Fruit fly (Drosophila melanogaster) whole organism, pupa: ENCODE results near the gene Rph.

Experiments used
- CG10348 ChIP-seq: fragments of 200-800 bp; sonication (Bioruptor generic); IDR thresholded peaks from 2 replicates; pipeline ENCODE4 v1.3.6; 2022; ENCODE audit warnings: missing biosample characterization, missing genetic modification characterization
- CG12605 ChIP-seq: fragments of 200-800 bp; sonication (Bioruptor generic); IDR thresholded peaks from 2 replicates; pipeline ENCODE4 v1.3.6; 2022; ENCODE audit warnings: missing biosample characterization, missing genetic modification characterization
- CG13204 ChIP-seq: fragments of 200-800 bp; sonication (Bioruptor generic); optimal IDR thresholded peaks from 2 replicates; lab custom pipeline; 2018; ENCODE audit warnings: missing biosample characterization, mild to moderate bottlenecking, missing genetic modification characterization, moderate library complexity
- CG14655 ChIP-seq: fragments of 200-800 bp; sonication (Bioruptor generic); optimal IDR thresholded peaks from 3 replicates; lab custom pipeline; 2017; ENCODE audit warnings: mild to moderate bottlenecking, missing biosample characterization, missing genetic modification reagents, missing genetic modification characterization
- CG15710 ChIP-seq: fragments of 200-800 bp; sonication (Bioruptor generic); optimal IDR thresholded peaks from 2 replicates; lab custom pipeline; 2018; ENCODE audit warnings: missing biosample characterization, mild to moderate bottlenecking, missing genetic modification characterization, moderate library complexity
- CG17806 ChIP-seq: fragments of 200-800 bp; sonication (Bioruptor generic); optimal IDR thresholded peaks from 2 replicates; lab custom pipeline; 2018; ENCODE audit warnings: missing biosample characterization, mild to moderate bottlenecking, missing genetic modification characterization, moderate library complexity
- CG32121 ChIP-seq: fragments of 200-800 bp; sonication (Bioruptor generic); IDR thresholded peaks from 2 replicates; pipeline ENCODE4 v1.3.6; 2022; ENCODE audit warnings: missing biosample characterization, missing genetic modification characterization
- CG34367 ChIP-seq: fragments of 200-800 bp; sonication (Bioruptor generic); optimal IDR thresholded peaks from 2 replicates; lab custom pipeline; 2018; ENCODE audit warnings: missing biosample characterization, mild to moderate bottlenecking, missing genetic modification characterization
- CG4496 ChIP-seq: fragments of 200-800 bp; sonication (Bioruptor generic); IDR thresholded peaks from 3 replicates; pipeline ENCODE4 v1.3.6; 2022; ENCODE audit warnings: missing biosample characterization, missing genetic modification characterization
- CG8159 ChIP-seq: fragments of 200-800 bp; sonication (Bioruptor generic); optimal IDR thresholded peaks from 3 replicates; lab custom pipeline; 2018; ENCODE audit warnings: missing biosample characterization, mild to moderate bottlenecking, missing genetic modification characterization, moderate library complexity
- CG8301 ChIP-seq: fragments of 200-800 bp; sonication (Bioruptor generic); optimal IDR thresholded peaks from 2 replicates; lab custom pipeline; 2018; ENCODE audit warnings: missing biosample characterization, mild to moderate bottlenecking, missing genetic modification characterization
- CG9948 ChIP-seq: fragments of 200-800 bp; sonication (Bioruptor generic); optimal IDR thresholded peaks from 2 replicates; lab custom pipeline; 2018; ENCODE audit warnings: missing biosample characterization, mild to moderate bottlenecking, missing genetic modification characterization, moderate library complexity
- D1 ChIP-seq: fragments of 200-800 bp; sonication (Bioruptor generic); optimal IDR thresholded peaks from 2 replicates; lab custom pipeline; 2018; ENCODE audit warnings: missing biosample characterization, mild to moderate bottlenecking, missing genetic modification characterization, moderate library complexity
- EcR ChIP-seq: fragments of 200-800 bp; sonication (Bioruptor generic); optimal IDR thresholded peaks from 3 replicates; lab custom pipeline; 2019; ENCODE audit warnings: missing biosample characterization, missing genetic modification characterization, mild to moderate bottlenecking, moderate library complexity, missing genetic modification reagents
- Ets98B ChIP-seq: fragments of 200-800 bp; sonication (Bioruptor generic); IDR thresholded peaks from 2 replicates; pipeline ENCODE4 v1.3.6; 2022; ENCODE audit warnings: missing biosample characterization, missing genetic modification characterization
- Pif1A ChIP-seq: fragments of 200-800 bp; sonication (Bioruptor generic); optimal IDR thresholded peaks from 3 replicates; lab custom pipeline; 2016; ENCODE audit warnings: missing biosample characterization, missing genetic modification characterization
- Pif1B ChIP-seq: fragments of 200-800 bp; sonication (Bioruptor generic); optimal IDR thresholded peaks from 3 replicates; lab custom pipeline; 2016; ENCODE audit warnings: missing biosample characterization, missing genetic modification characterization
- Snoo ChIP-seq: fragments of 200-800 bp; sonication (Bioruptor generic); optimal IDR thresholded peaks from 3 replicates; lab custom pipeline; 2017; ENCODE audit warnings: missing biosample characterization, mild to moderate bottlenecking, missing genetic modification characterization, inconsistent platforms
- fd96Ca ChIP-seq: fragments of 200-800 bp; sonication (Bioruptor generic); IDR thresholded peaks from 3 replicates; pipeline ENCODE4 v1.3.6; 2022; ENCODE audit warnings: missing biosample characterization, missing genetic modification characterization
- gl ChIP-seq: fragments of 200-800 bp; sonication (Bioruptor generic); optimal IDR thresholded peaks from 2 replicates; lab custom pipeline; 2018; ENCODE audit warnings: missing biosample characterization, mild to moderate bottlenecking, missing genetic modification characterization
- rn ChIP-seq: fragments of 200-800 bp; sonication (Bioruptor generic); IDR thresholded peaks from 2 replicates; pipeline ENCODE4 v1.3.6; 2022; ENCODE audit warnings: missing biosample characterization, missing genetic modification characterization

Gene Rph

DNA sequence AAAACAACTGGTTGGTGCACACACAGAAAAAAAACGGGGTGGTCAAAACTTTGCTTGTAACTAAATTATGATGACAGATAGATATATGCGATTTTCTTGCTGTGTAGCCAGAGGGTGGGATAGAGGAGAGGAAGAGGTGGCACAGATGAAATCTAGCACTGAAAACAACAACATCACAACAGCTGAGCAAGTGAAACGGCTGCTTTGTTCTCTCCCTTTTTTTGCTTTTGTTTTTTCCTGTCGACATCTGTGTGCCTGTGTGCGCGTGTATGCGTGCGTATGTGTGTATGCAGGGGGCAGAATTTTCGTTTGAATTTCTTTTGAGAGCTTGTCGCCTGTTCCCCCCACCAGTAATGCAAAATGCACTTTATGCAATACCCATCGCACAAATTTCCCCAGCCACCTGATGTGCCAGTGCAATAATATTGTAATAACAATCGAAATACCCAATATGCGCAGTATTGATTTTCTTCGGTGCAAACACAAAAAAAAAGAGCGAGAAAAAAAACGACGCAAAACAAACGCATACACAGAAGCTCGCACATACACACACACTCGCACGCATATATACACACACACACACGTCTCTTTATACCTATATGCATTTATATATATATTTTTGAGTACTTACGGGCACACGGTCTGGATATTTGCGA lies 10.0 kb upstream of the Rph start:
- TF ChIP-seq CG8159 (tag; lab: Kevin White, UChicago) (peak; percentile 67), Ets98B (GFP tag; lab: Robert Waterston, UW) (peak; percentile 82), CG14655 (GFP tag; lab: Kevin White, UChicago) (peak; percentile 81), fd96Ca (peak; percentile 72; the same call in 1 of the 3 replicates), CG8301 (peak; percentile 70), CG15710 (tag; lab: Kevin White, UChicago) (peak; percentile 66), Pif1B (GFP tag; lab: Kevin White, UChicago) (peak; percentile 63), CG13204 (GFP tag; lab: Kevin White, UChicago) (peak; percentile 74), Pif1A (peak; percentile 73), CG9948 (peak; percentile 38), EcR (GFP tag; lab: Kevin White, UChicago) (peak; percentile 14), D1 (peak; percentile 44), CG17806 (tag; lab: Kevin White, UChicago) (peak; percentile 44), CG10348 (GFP tag; lab: Robert Waterston, UW) (peak; percentile 38; the same call in 1 of the 2 replicates), CG32121 (GFP tag; lab: Robert Waterston, UW) (peak; percentile 82), CG34367 (tag; lab: Kevin White, UChicago) (peak; percentile 56), CG4496 (GFP tag; lab: Robert Waterston, UW) (peak; percentile 72), rn (GFP tag; lab: Robert Waterston, UW) (peak; percentile 64), Snoo (tag; lab: Kevin White, UChicago) (peak; percentile 9), CG12605 (GFP tag; lab: Robert Waterston, UW) (peak; percentile 7), gl (tag; lab: Kevin White, UChicago) (peak; percentile 88)

DNA sequence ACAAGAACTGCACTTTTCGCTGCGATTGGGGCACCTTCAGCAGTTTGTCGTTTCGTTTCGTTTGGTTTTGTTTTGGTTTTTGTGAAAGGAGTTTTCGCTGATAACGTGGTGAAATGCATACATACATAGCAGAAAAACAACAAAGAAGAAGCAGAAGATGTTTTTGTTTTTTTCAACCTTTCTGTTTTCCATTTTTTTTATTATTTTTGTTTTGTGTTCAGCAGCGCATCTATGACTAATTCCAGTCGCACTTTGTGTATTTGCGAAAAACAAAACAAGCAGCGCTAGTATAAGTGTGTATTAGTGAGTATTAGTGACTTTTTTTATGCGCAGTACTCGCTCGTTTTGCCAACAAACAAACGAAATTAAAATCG lies 9.5 kb upstream of the Rph start:
- peak; percentile 69 for TF ChIP-seq CG12605 (GFP tag; lab: Robert Waterston, UW)
- no peak for TF ChIP-seq CG34367 (tag; lab: Kevin White, UChicago)

- TF ChIP-seq CG4496 (GFP tag; lab: Robert Waterston, UW) (peak; percentile 13; the same call in 1 of the 3 replicates), CG8159 (tag; lab: Kevin White, UChicago) (no peak)
These were observed 6.7 kb upstream of the Rph start, which contains the start of gene Tango5 for dm6 chrX:10764206-10764605. Gene Tango5, minus strand, starts transcription at chrX:10764413.

DNA sequence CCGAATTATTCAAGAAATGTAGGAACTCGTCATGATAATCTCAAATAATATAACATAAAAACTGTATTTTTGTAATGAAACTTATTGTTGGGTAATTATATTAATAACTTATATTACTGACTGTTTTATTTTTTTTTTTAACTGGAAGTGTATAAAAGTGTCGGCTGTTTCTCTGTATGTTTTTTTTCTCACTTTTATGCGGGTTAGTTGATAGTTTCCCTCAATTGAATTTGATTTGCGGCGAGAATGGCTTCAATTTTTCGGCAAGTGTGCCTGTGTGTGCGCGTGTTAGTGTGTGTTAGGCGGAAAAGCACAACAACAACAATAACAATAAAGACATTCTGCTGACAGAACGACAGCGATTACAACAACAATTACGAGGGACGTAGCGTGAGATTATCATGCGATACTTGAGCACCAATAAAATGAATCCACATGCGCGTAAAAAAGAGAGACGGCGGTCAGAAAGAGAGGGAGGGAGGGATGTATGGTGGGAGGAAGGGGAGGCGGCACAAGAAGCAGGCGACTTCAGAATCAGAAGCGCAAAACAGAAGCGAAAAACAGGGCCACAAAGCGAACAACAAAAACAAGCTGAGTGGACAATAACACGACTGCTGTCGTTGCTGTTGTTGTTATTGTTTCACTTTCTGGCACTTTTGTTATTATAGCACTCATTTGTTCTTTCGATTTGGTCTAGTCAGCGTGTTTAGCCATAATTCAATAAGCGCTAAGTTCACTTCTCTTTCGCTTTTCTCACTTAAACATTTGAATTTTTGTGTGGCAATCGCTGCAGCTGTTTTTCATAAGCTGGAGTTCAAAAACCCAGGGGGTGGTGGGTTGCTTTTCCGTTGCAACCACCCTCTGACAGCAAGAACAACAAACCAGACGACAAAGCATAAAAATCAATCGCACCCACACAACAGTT lies 5.8 kb upstream of the Rph start:
- no peak for TF ChIP-seq CG4496 (GFP tag; lab: Robert Waterston, UW)
- no peak for TF ChIP-seq CG14655 (GFP tag; lab: Kevin White, UChicago)
- TF ChIP-seq CG8159 (tag; lab: Kevin White, UChicago) = no peak
- TF ChIP-seq CG8301 = no peak
- no peak for TF ChIP-seq D1
- no peak for TF ChIP-seq Pif1A
- TF ChIP-seq CG17806 (tag; lab: Kevin White, UChicago) = no peak
- peak; percentile 9 for TF ChIP-seq gl (tag; lab: Kevin White, UChicago)
- no peak for TF ChIP-seq rn (GFP tag; lab: Robert Waterston, UW)
- peak; percentile 51 for TF ChIP-seq CG32121 (GFP tag; lab: Robert Waterston, UW)
- TF ChIP-seq Snoo (tag; lab: Kevin White, UChicago) = no peak
- no peak for TF ChIP-seq CG15710 (tag; lab: Kevin White, UChicago)
- no peak for TF ChIP-seq CG34367 (tag; lab: Kevin White, UChicago)
- TF ChIP-seq fd96Ca = peak; percentile 33; the same call in 1 of the 3 replicates
- TF ChIP-seq CG12605 (GFP tag; lab: Robert Waterston, UW) = no peak
- peak; percentile 65 for TF ChIP-seq EcR (GFP tag; lab: Kevin White, UChicago)
- no peak for TF ChIP-seq CG10348 (GFP tag; lab: Robert Waterston, UW)
- no peak for TF ChIP-seq CG9948
- TF ChIP-seq CG13204 (GFP tag; lab: Kevin White, UChicago) = peak; percentile 71
- TF ChIP-seq Ets98B (GFP tag; lab: Robert Waterston, UW) = peak; percentile 41; the same call in 1 of the 2 replicates
- TF ChIP-seq Pif1B (GFP tag; lab: Kevin White, UChicago) = no peak

DNA sequence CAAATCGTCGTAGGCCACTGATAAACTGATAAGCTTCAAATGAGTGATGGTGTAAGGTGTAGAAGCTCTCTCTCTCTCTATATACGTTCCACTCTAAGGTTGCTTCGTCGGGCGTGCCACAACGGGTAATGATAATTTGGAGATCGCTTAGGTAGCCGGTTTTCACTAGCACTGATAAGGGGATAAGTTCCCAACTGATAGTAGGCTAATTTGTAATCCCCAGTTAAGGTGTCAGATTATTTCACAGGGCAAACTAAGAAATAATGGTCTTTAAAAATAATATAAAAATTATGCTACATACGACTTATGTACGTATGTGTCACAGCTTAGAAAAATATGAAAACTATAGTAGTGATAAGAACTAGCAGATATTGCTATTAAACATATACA lies 5.1 kb upstream of the Rph start:
- TF ChIP-seq Pif1A (no peak), Ets98B (GFP tag; lab: Robert Waterston, UW) (no peak), CG32121 (GFP tag; lab: Robert Waterston, UW) (no peak), CG14655 (GFP tag; lab: Kevin White, UChicago) (no peak), CG15710 (tag; lab: Kevin White, UChicago) (no peak), Snoo (tag; lab: Kevin White, UChicago) (no peak), CG17806 (tag; lab: Kevin White, UChicago) (no peak), gl (tag; lab: Kevin White, UChicago) (no peak), fd96Ca (no peak), CG13204 (GFP tag; lab: Kevin White, UChicago) (no peak), Pif1B (GFP tag; lab: Kevin White, UChicago) (no peak), CG9948 (no peak), CG4496 (GFP tag; lab: Robert Waterston, UW) (no peak)
